Fruit fly (Drosophila melanogaster): Measurements from ENCODE around the gene CG3690.

DNA sequence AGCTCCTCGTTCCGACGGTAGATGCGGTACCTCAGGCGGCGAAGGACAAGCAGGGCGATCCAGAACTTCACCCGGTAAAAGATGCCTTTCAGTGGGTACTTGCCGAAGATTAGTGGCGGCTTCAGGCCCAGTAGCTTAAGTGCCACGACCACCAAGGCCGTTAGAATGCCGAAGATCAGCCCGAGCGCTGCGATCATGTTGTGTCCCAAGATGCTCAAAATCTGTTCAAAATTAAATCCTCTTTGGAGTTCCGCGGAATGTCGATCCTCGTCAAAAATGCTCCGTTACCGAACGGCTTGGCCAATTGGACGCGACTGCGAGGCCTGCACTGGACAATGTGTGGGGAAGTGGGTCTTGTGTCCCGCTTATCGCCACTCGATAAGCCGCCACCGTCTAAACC lies 19.5 kb downstream of the CG3690 start, which contains the start of the genes CG32815 and CG3706:
- TF ChIP-seq insv (optimal IDR thresholded peaks at IDR 0.05) (no peak), Sin3A (optimal IDR thresholded peaks at IDR 0.05) (no peak), psq (optimal IDR thresholded peaks at IDR 0.05) (no peak)
